Worm (Caenorhabditis elegans) whole organism, L1 larva: Measurements from ENCODE around the gene sulp-5.

ENCODE experiments used
- C34B4.2 ChIP-seq: sonication (generic microtip); optimal IDR thresholded peaks from 2 replicates; lab custom pipeline; 2017; ENCODE audit warnings: mild to moderate bottlenecking, missing genetic modification characterization, missing compliant biosample characterization
- F16B12.6 ChIP-seq: fragments of 150-350 bp; optimal IDR thresholded peaks from 2 replicates; lab custom pipeline; 2014; ENCODE audit warnings: missing biosample characterization, missing genetic modification characterization
- Y116A8C.19 ChIP-seq: sonication (generic microtip); optimal IDR thresholded peaks from 2 replicates; lab custom pipeline; 2016; ENCODE audit warnings: missing compliant biosample characterization, missing genetic modification characterization, borderline replicate concordance
- alr-1 ChIP-seq: fragments of 200-800 bp; sonication (Bioruptor generic); optimal IDR thresholded peaks from 2 replicates; lab custom pipeline; 2018; ENCODE audit warnings: borderline replicate concordance, mild to moderate bottlenecking, missing genetic modification characterization, missing compliant biosample characterization
- blmp-1 ChIP-seq: fragments of 150-350 bp; optimal IDR thresholded peaks from 2 replicates; lab custom pipeline; 2014; ENCODE audit warnings: missing biosample characterization, missing genetic modification characterization
- ceh-63 ChIP-seq: fragments of 200-800 bp; sonication (Bioruptor generic); optimal IDR thresholded peaks from 2 replicates; lab custom pipeline; 2018; ENCODE audit warnings: mild to moderate bottlenecking, missing genetic modification characterization, missing compliant biosample characterization
- ceh-82 ChIP-seq, 3 experiments: fragments of 150-350 bp in 1 of 3; sonication (generic microtip) in 2 of 3; optimal IDR thresholded peaks; 2 replicates each; lab custom pipeline; 2014 to 2017; ENCODE audit warnings: missing biosample characterization in 3 of 3, missing genetic modification characterization in 3 of 3
- dpl-1 ChIP-seq, 3 experiments: fragments of 150-350 bp in 2 of 3; sonication (generic microtip) in 1 of 3; optimal IDR thresholded peaks; 2 replicates each; lab custom pipeline; 2014 to 2017; ENCODE audit warnings: missing biosample characterization in 3 of 3, missing genetic modification characterization in 3 of 3, missing genetic modification reagents in 3 of 3
- efl-1 ChIP-seq, 4 experiments: fragments of 150-350 bp; optimal IDR thresholded peaks in 3 of 4; peaks in 1 of 4; 1 replicate in 1 of 4; 2 replicates in 3 of 4; lab custom pipeline; 2014; ENCODE audit warnings: missing biosample characterization in 2 of 4, missing genetic modification characterization in 2 of 4, missing genetic modification reagents in 2 of 4
- elt-2 ChIP-seq: sonication (generic microtip); optimal IDR thresholded peaks from 2 replicates; lab custom pipeline; 2016; ENCODE audit warnings: missing genetic modification characterization, mild to moderate bottlenecking, inconsistent platforms, missing compliant biosample characterization, missing genetic modification reagents
- fkh-8 ChIP-seq: sonication (generic microtip); optimal IDR thresholded peaks from 2 replicates; lab custom pipeline; 2016; ENCODE audit warnings: mild to moderate bottlenecking, missing genetic modification characterization, missing compliant biosample characterization
- fos-1 ChIP-seq: fragments of 150-350 bp; optimal IDR thresholded peaks from 2 replicates; lab custom pipeline; 2014; ENCODE audit warnings: missing biosample characterization, missing genetic modification characterization
- irx-1 ChIP-seq: sonication (generic microtip); optimal IDR thresholded peaks from 2 replicates; lab custom pipeline; 2016; ENCODE audit warnings: missing genetic modification characterization, missing compliant biosample characterization
- lin-13 ChIP-seq: fragments of 150-350 bp; optimal IDR thresholded peaks from 2 replicates; lab custom pipeline; 2014; ENCODE audit warnings: missing biosample characterization, missing genetic modification reagents, missing genetic modification characterization
- lin-14 ChIP-seq: fragments of 200-800 bp; sonication (Bioruptor generic); optimal IDR thresholded peaks from 2 replicates; lab custom pipeline; 2018; ENCODE audit warnings: mild to moderate bottlenecking, missing genetic modification characterization, moderate library complexity, missing compliant biosample characterization
- lin-35 ChIP-seq, 2 experiments: fragments of 150-350 bp; optimal IDR thresholded peaks; 2 replicates each; lab custom pipeline; 2014; ENCODE audit warnings: missing biosample characterization in 2 of 2, missing genetic modification characterization in 2 of 2, missing genetic modification reagents in 2 of 2
- lin-39 ChIP-seq: fragments of 150-350 bp; optimal IDR thresholded peaks from 2 replicates; lab custom pipeline; 2014; ENCODE audit warnings: missing biosample characterization, missing genetic modification reagents, missing genetic modification characterization
- lir-3 ChIP-seq: sonication (generic microtip); optimal IDR thresholded peaks from 2 replicates; lab custom pipeline; 2016; ENCODE audit warnings: mild to moderate bottlenecking, missing genetic modification characterization, moderate library complexity, missing compliant biosample characterization; ENCODE audit not compliant: poor library complexity
- lsy-2 ChIP-seq, 2 experiments: fragments of 150-350 bp; optimal IDR thresholded peaks; 2 replicates each; lab custom pipeline; 2014; ENCODE audit warnings: missing biosample characterization in 2 of 2, missing genetic modification characterization in 2 of 2
- mab-9 ChIP-seq: fragments of 200-800 bp; sonication (Bioruptor generic); IDR thresholded peaks from 2 replicates; pipeline ENCODE4 v1.3.6; 2022; ENCODE audit warnings: missing genetic modification reagents, missing genetic modification characterization, missing compliant biosample characterization
- mdl-1 ChIP-seq, 2 experiments: fragments of 150-350 bp; optimal IDR thresholded peaks; 2 replicates each; lab custom pipeline; 2014 to 2017; ENCODE audit warnings: missing biosample characterization in 2 of 2, missing genetic modification characterization in 2 of 2, inconsistent platforms in 1 of 2
- mep-1 ChIP-seq: fragments of 150-350 bp; optimal IDR thresholded peaks from 2 replicates; lab custom pipeline; 2014; ENCODE audit warnings: missing biosample characterization, missing genetic modification characterization
- nhr-11 ChIP-seq: fragments of 150-350 bp; optimal IDR thresholded peaks from 2 replicates; lab custom pipeline; 2014; ENCODE audit warnings: missing biosample characterization, missing genetic modification characterization
- nhr-12 ChIP-seq: sonication (generic microtip); optimal IDR thresholded peaks from 2 replicates; lab custom pipeline; 2017; ENCODE audit warnings: missing biosample characterization, missing genetic modification characterization
- nhr-20 ChIP-seq: sonication (generic microtip); optimal IDR thresholded peaks from 2 replicates; lab custom pipeline; 2016; ENCODE audit warnings: mild to moderate bottlenecking, missing genetic modification characterization, missing compliant biosample characterization
- nhr-237 ChIP-seq: fragments of 150-350 bp; optimal IDR thresholded peaks from 2 replicates; lab custom pipeline; 2014; ENCODE audit warnings: missing biosample characterization, missing genetic modification characterization
- nhr-28 ChIP-seq: fragments of 150-350 bp; optimal IDR thresholded peaks from 2 replicates; lab custom pipeline; 2014; ENCODE audit warnings: missing biosample characterization, missing genetic modification characterization
- nhr-47 ChIP-seq: sonication (generic microtip); optimal IDR thresholded peaks from 2 replicates; lab custom pipeline; 2016; ENCODE audit warnings: mild to moderate bottlenecking, missing genetic modification characterization, moderate library complexity, missing compliant biosample characterization
- nhr-71 ChIP-seq: sonication (generic microtip); optimal IDR thresholded peaks from 2 replicates; lab custom pipeline; 2016; ENCODE audit warnings: mild to moderate bottlenecking, missing genetic modification characterization, moderate library complexity, missing compliant biosample characterization
- nhr-76 ChIP-seq: sonication (generic microtip); optimal IDR thresholded peaks from 2 replicates; lab custom pipeline; 2017; ENCODE audit warnings: missing biosample characterization, missing genetic modification characterization
- nhr-90 ChIP-seq: sonication (generic microtip); optimal IDR thresholded peaks from 2 replicates; lab custom pipeline; 2016; ENCODE audit warnings: mild to moderate bottlenecking, missing genetic modification characterization, missing compliant biosample characterization; ENCODE audit not compliant: poor library complexity
- rnt-1 ChIP-seq: sonication (generic microtip); optimal IDR thresholded peaks from 2 replicates; lab custom pipeline; 2016; ENCODE audit warnings: mild to moderate bottlenecking, missing genetic modification characterization, moderate library complexity, missing compliant biosample characterization
- skn-1 ChIP-seq: fragments of 150-350 bp; optimal IDR thresholded peaks from 2 replicates; lab custom pipeline; 2014; ENCODE audit warnings: missing biosample characterization, missing genetic modification characterization
- snpc-4 ChIP-seq: fragments of 150-350 bp; optimal IDR thresholded peaks from 2 replicates; lab custom pipeline; 2014; ENCODE audit warnings: missing biosample characterization, missing genetic modification characterization
- sptf-1 ChIP-seq: fragments of 150-350 bp; optimal IDR thresholded peaks from 2 replicates; lab custom pipeline; 2014; ENCODE audit warnings: missing biosample characterization, missing genetic modification characterization
- swsn-7 ChIP-seq: sonication (generic microtip); optimal IDR thresholded peaks from 2 replicates; lab custom pipeline; 2016; ENCODE audit warnings: missing genetic modification characterization, missing compliant biosample characterization
- tbx-2 ChIP-seq: sonication (generic microtip); optimal IDR thresholded peaks from 2 replicates; lab custom pipeline; 2016; ENCODE audit warnings: missing genetic modification characterization, missing compliant biosample characterization
- tlp-1 ChIP-seq: fragments of 150-350 bp; optimal IDR thresholded peaks from 2 replicates; lab custom pipeline; 2014; ENCODE audit warnings: missing biosample characterization, missing genetic modification characterization
- unc-130 ChIP-seq: fragments of 150-350 bp; optimal IDR thresholded peaks from 2 replicates; lab custom pipeline; 2017; ENCODE audit warnings: missing biosample characterization, missing genetic modification characterization, inconsistent platforms
- zag-1 ChIP-seq: fragments of 150-350 bp; optimal IDR thresholded peaks from 2 replicates; lab custom pipeline; 2014; ENCODE audit warnings: missing biosample characterization, missing genetic modification characterization
- zip-4 ChIP-seq: fragments of 200-800 bp; sonication (Bioruptor generic); optimal IDR thresholded peaks from 2 replicates; lab custom pipeline; 2018; ENCODE audit warnings: mild to moderate bottlenecking, missing genetic modification characterization, moderate library complexity, missing compliant biosample characterization
- ztf-11 ChIP-seq, 2 experiments: sonication (generic microtip); optimal IDR thresholded peaks; 2 replicates each; lab custom pipeline; 2016 to 2017; ENCODE audit warnings: missing genetic modification characterization in 2 of 2, missing biosample characterization in 1 of 2, missing compliant biosample characterization in 1 of 2
- ztf-4 ChIP-seq: fragments of 150-350 bp; optimal IDR thresholded peaks from 2 replicates; lab custom pipeline; 2014; ENCODE audit warnings: missing biosample characterization, missing genetic modification characterization

sulp-5 gene

ce11 chrV:11836073-11836472, 43.8 kb upstream of the sulp-5 start, which contains the start of gene R13H4.2 (continued):
- TF ChIP-seq nhr-12 (no peak), sptf-1 (tag; lab: Kevin White, UChicago) (no peak), zag-1 (tag; lab: Kevin White, UChicago) (no peak), F16B12.6 (tag; lab: Kevin White, UChicago) (no peak), fkh-8 (tag; lab: Kevin White, UChicago) (no peak)
- TF ChIP-seq, all 84 proteins: peak for 8

ce11 chrV:11839220-11839619, 40.6 kb upstream of the sulp-5 start, which contains the start of gene idpb-5:
idpb-5 (plus strand) TSS chrV:11839520.
- TF ChIP-seq snpc-4 (tag; lab: Kevin White, UChicago) (no peak), efl-1 (optimal IDR thresholded peaks at IDR 0.05; lab: Kevin White, UChicago) (no peak), efl-1 (GFP tag; optimal IDR thresholded peaks at IDR 0.05 in 1 of 2; lab: Kevin White, UChicago) (peak in 1 of 2 experiments; percentile 35)

ce11 chrV:11843678-11844366, 36.0 kb upstream of the sulp-5 start, which contains the start of gene nphp-4:
nphp-4 (minus strand) TSS chrV:11843728.
- TF ChIP-seq nhr-11 (tag; lab: Kevin White, UChicago) (no peak), alr-1 (tag; lab: Kevin White, UChicago) (no peak), ceh-63 (GFP tag; lab: Kevin White, UChicago) (no peak), efl-1 (optimal IDR thresholded peaks at IDR 0.05; lab: Kevin White, UChicago) (no peak), efl-1 (GFP tag; optimal IDR thresholded peaks at IDR 0.05 in 1 of 2; lab: Kevin White, UChicago) (peak in 1 of 2 experiments; percentile 52)

- peak; percentile 17 for TF ChIP-seq swsn-7 (tag; lab: Kevin White, UChicago)
- TF ChIP-seq skn-1 (tag; lab: Kevin White, UChicago), result peak; percentile 59
- TF ChIP-seq ztf-11 (tag; optimal IDR thresholded peaks at IDR 0.05; lab: Kevin White, UChicago), result peak in 1 of 2 experiments; percentile 17
- TF ChIP-seq lsy-2 (tag; optimal IDR thresholded peaks at IDR 0.05; lab: Kevin White, UChicago), result peak in 1 of 2 experiments; percentile 8
- peak; percentile 19 for TF ChIP-seq nhr-90 (tag; lab: Kevin White, UChicago)
- TF ChIP-seq C34B4.2 (tag; lab: Kevin White, UChicago), result no peak
- no peak for TF ChIP-seq alr-1 (tag; lab: Kevin White, UChicago)
- TF ChIP-seq nhr-71, result no peak
- peak; percentile 30 for TF ChIP-seq nhr-47 (tag; lab: Kevin White, UChicago)
- TF ChIP-seq elt-2 (tag; lab: Kevin White, UChicago), result no peak
- TF ChIP-seq Y116A8C.19 (tag; lab: Kevin White, UChicago), result no peak
- peak; percentile 11 for TF ChIP-seq nhr-20 (tag; lab: Kevin White, UChicago)
- no peak for TF ChIP-seq unc-130 (tag; lab: Kevin White, UChicago)
- no peak for TF ChIP-seq lin-13 (GFP tag; lab: Kevin White, UChicago)
- TF ChIP-seq nhr-76, result no peak
- no peak for TF ChIP-seq lir-3 (tag; lab: Kevin White, UChicago)
- TF ChIP-seq tlp-1 (tag; lab: Kevin White, UChicago), result no peak
- TF ChIP-seq ceh-82 (tag; optimal IDR thresholded peaks at IDR 0.05; lab: Kevin White, UChicago), result peak in 1 of 3 experiments; percentile 31
- TF ChIP-seq rnt-1 (tag; lab: Kevin White, UChicago), result peak; percentile 30
- no peak for TF ChIP-seq irx-1 (tag; lab: Kevin White, UChicago)
- TF ChIP-seq dpl-1 (GFP tag; optimal IDR thresholded peaks at IDR 0.05; lab: Kevin White, UChicago), result no peak
- peak; percentile 38 to 43 for TF ChIP-seq lin-35 (GFP tag; optimal IDR thresholded peaks at IDR 0.05; lab: Kevin White, UChicago)
- TF ChIP-seq nhr-237 (tag; lab: Kevin White, UChicago), result no peak
- TF ChIP-seq ztf-4, result no peak
- peak; percentile 60 for TF ChIP-seq mep-1 (tag; lab: Kevin White, UChicago)
- no peak for TF ChIP-seq F16B12.6 (tag; lab: Kevin White, UChicago)
- TF ChIP-seq blmp-1 (tag; lab: Kevin White, UChicago), result peak; percentile 60
- TF ChIP-seq mdl-1 (tag; optimal IDR thresholded peaks at IDR 0.05; lab: Kevin White, UChicago), result peak in 1 of 2 experiments; percentile 7
- peak; percentile 5 for TF ChIP-seq fos-1 (tag; lab: Kevin White, UChicago)
- peak; percentile 94 for TF ChIP-seq lin-14 (GFP tag; lab: Kevin White, UChicago)
- TF ChIP-seq mab-9 (GFP tag; lab: Robert Waterston, UW), result 0 out of 2 replicates have a peak, but pooled peaks have one; percentile 8
- no peak for TF ChIP-seq zip-4
- no peak for TF ChIP-seq nhr-28 (tag; lab: Kevin White, UChicago)
- no peak for TF ChIP-seq efl-1 (optimal IDR thresholded peaks at IDR 0.05; lab: Kevin White, UChicago)
- peak in 1 of 2 experiments; percentile 33 for TF ChIP-seq efl-1 (GFP tag; optimal IDR thresholded peaks at IDR 0.05 in 1 of 2; lab: Kevin White, UChicago)
- TF ChIP-seq lin-39, result no peak
- TF ChIP-seq tbx-2 (tag; lab: Kevin White, UChicago), result no peak
Observed at ce11 chrV:11844828-11845227, 35.0 kb upstream of the sulp-5 start.
